Fruit fly (Drosophila melanogaster): ENCODE measurements around the gene CG14109.

The CG14109 gene

dm6 chr3L:13450177-13450793, 9.6 kb downstream of the CG14109 start, which contains the start of the genes JMJD7 and CG10738 (continued):
- TF ChIP-seq CG13123 (GFP tag; optimal IDR thresholded peaks at IDR 0.05) = no peak
- no peak for TF ChIP-seq pnt (GFP tag; optimal IDR thresholded peaks at IDR 0.05)
- TF ChIP-seq btn (GFP tag; optimal IDR thresholded peaks at IDR 0.05) = no peak
- TF ChIP-seq usp (GFP tag; optimal IDR thresholded peaks at IDR 0.05) = no peak
- TF ChIP-seq ato (GFP tag; IDR thresholded peaks at IDR 0.05; ENCODE audit: partially characterized antibody) = no peak
- 0 out of 3 replicates have a peak, but pooled peaks have one; percentile 35 for TF ChIP-seq Opbp (GFP tag; IDR thresholded peaks at IDR 0.05; ENCODE audit: partially characterized antibody)
- TF ChIP-seq CG13894 (tag; optimal IDR thresholded peaks at IDR 0.05) = no peak
- TF ChIP-seq grau (tag; optimal IDR thresholded peaks at IDR 0.05) = peak; percentile 30
- TF ChIP-seq CG11456 (GFP tag; IDR thresholded peaks at IDR 0.05) = peak; percentile 86
- TF ChIP-seq CG33557 (GFP tag; optimal IDR thresholded peaks at IDR 0.05) = no peak
- no peak for TF ChIP-seq PHDP (tag; optimal IDR thresholded peaks at IDR 0.05)
- TF ChIP-seq CG17568 (GFP tag; optimal IDR thresholded peaks at IDR 0.05) = no peak
- TF ChIP-seq mam (GFP tag; optimal IDR thresholded peaks at IDR 0.05) = peak; percentile 19
- TF ChIP-seq Doc3 (GFP tag; IDR thresholded peaks at IDR 0.05; ENCODE audit: partially characterized antibody) = no peak
- TF ChIP-seq gem (tag; optimal IDR thresholded peaks at IDR 0.05) = no peak
- no peak for TF ChIP-seq wek (GFP tag; optimal IDR thresholded peaks at IDR 0.05)
- no peak for TF ChIP-seq Elba2 (GFP tag; optimal IDR thresholded peaks at IDR 0.05)
- peak; percentile 66 for TF ChIP-seq Oaz (GFP tag; IDR thresholded peaks at IDR 0.05)
- peak; percentile 56 for TF ChIP-seq CG6654 (GFP tag; optimal IDR thresholded peaks at IDR 0.05)
- peak; percentile 69; the same call in 1 of the 3 replicates for TF ChIP-seq otp (GFP tag; IDR thresholded peaks at IDR 0.05)
- TF ChIP-seq CG1602 (GFP tag; optimal IDR thresholded peaks at IDR 0.05) = no peak
- TF ChIP-seq ase (GFP tag; IDR thresholded peaks at IDR 0.05) = peak; percentile 69; the same call in 2 of the 3 replicates
- TF ChIP-seq tup (GFP tag; optimal IDR thresholded peaks at IDR 0.05) = peak; percentile 74
- TF ChIP-seq nmo (GFP tag; optimal IDR thresholded peaks at IDR 0.05) = peak; percentile 39
- peak; percentile 81 for TF ChIP-seq dysf (GFP tag; IDR thresholded peaks at IDR 0.05)
- peak; percentile 16 for TF ChIP-seq Ets97D (GFP tag; optimal IDR thresholded peaks at IDR 0.05)
- TF ChIP-seq shn (GFP tag; optimal IDR thresholded peaks at IDR 0.05) = peak; percentile 12
- no peak for TF ChIP-seq HmgD (GFP tag; optimal IDR thresholded peaks at IDR 0.05)
- TF ChIP-seq p53 (GFP tag; optimal IDR thresholded peaks at IDR 0.05) = no peak
- peak; percentile 70; the same call in 1 of the 2 replicates for TF ChIP-seq sisA (GFP tag; IDR thresholded peaks at IDR 0.05)
- peak; percentile 77 for TF ChIP-seq Gug (GFP tag; IDR thresholded peaks at IDR 0.05)
- no peak for TF ChIP-seq sd (tag; optimal IDR thresholded peaks at IDR 0.05)
- TF ChIP-seq nerfin-1 (tag; optimal IDR thresholded peaks at IDR 0.05) = no peak
- peak; percentile 12 for TF ChIP-seq jumu (GFP tag; optimal IDR thresholded peaks at IDR 0.05)
- peak; percentile 2 for TF ChIP-seq Sry-δ (GFP tag; optimal IDR thresholded peaks at IDR 0.05)
- peak; percentile 49 for TF ChIP-seq repo (GFP tag; optimal IDR thresholded peaks at IDR 0.05)
- peak; percentile 55 for TF ChIP-seq CG30403 (GFP tag; optimal IDR thresholded peaks at IDR 0.05)
- TF ChIP-seq trem (tag; optimal IDR thresholded peaks at IDR 0.05) = no peak
- TF ChIP-seq pan (optimal IDR thresholded peaks at IDR 0.05) = no peak
- peak in 1 of 2 experiments; percentile 78 for TF ChIP-seq pan (GFP tag; optimal IDR thresholded peaks at IDR 0.05 in 1 of 2, IDR thresholded peaks at IDR 0.05 in 1 of 2)
- no peak for TF ChIP-seq sqz (GFP tag; optimal IDR thresholded peaks at IDR 0.05)
- TF ChIP-seq CG4707 (GFP tag; optimal IDR thresholded peaks at IDR 0.05) = no peak
- no peak for TF ChIP-seq bigmax (GFP tag; optimal IDR thresholded peaks at IDR 0.05)
- TF ChIP-seq Adf1 (GFP tag; IDR thresholded peaks at IDR 0.05) = peak; percentile 38; the same call in 1 of the 2 replicates
- TF ChIP-seq Ada2b (GFP tag; IDR thresholded peaks at IDR 0.05) = peak; percentile 84
- no peak for TF ChIP-seq Mad (GFP tag; optimal IDR thresholded peaks at IDR 0.05)
- TF ChIP-seq CG11723 (GFP tag; optimal IDR thresholded peaks at IDR 0.05) = no peak
- TF ChIP-seq CG8478 (optimal IDR thresholded peaks at IDR 0.05) = no peak
- TF ChIP-seq tna (GFP tag; IDR thresholded peaks at IDR 0.05; ENCODE audit: partially characterized antibody) = no peak
- peak; percentile 67 for TF ChIP-seq CG11247 (GFP tag; IDR thresholded peaks at IDR 0.05)
- TF ChIP-seq Awh (GFP tag; IDR thresholded peaks at IDR 0.05) = peak; percentile 58; the same call in 1 of the 2 replicates
